Fruit fly (Drosophila melanogaster) whole organism, prepupa: ENCODE measurements around the gene SdhBL.
A peak's percentile ranks its signal among the peaks of the same experiment; 100 is the strongest.

Experiments
- CG1621 ChIP-seq: fragments of 200-800 bp; sonication (Bioruptor generic); optimal IDR thresholded peaks from 3 replicates; lab custom pipeline; 2018; ENCODE audit warnings: missing biosample characterization, mild to moderate bottlenecking, missing genetic modification characterization
- Hr4 ChIP-seq: fragments of 200-800 bp; sonication (Bioruptor generic); optimal IDR thresholded peaks from 3 replicates; lab custom pipeline; 2016; ENCODE audit warnings: missing biosample characterization, missing genetic modification characterization
- fd59A ChIP-seq: fragments of 200-800 bp; sonication (Bioruptor generic); optimal IDR thresholded peaks from 2 replicates; lab custom pipeline; 2017; ENCODE audit warnings: missing biosample characterization, mild to moderate bottlenecking, missing genetic modification characterization, missing genetic modification reagents
- lz ChIP-seq: fragments of 200-800 bp; sonication (Bioruptor generic); optimal IDR thresholded peaks from 3 replicates; lab custom pipeline; 2016; ENCODE audit warnings: missing biosample characterization, missing genetic modification characterization
- salr ChIP-seq, 2 experiments: fragments of 200-800 bp; sonication (Bioruptor generic); optimal IDR thresholded peaks; 3 replicates each; lab custom pipeline; 2016 to 2018; ENCODE audit warnings: missing biosample characterization in 2 of 2, missing genetic modification characterization in 2 of 2, mild to moderate bottlenecking in 1 of 2
- spab ChIP-seq: fragments of 200-800 bp; sonication (Bioruptor generic); optimal IDR thresholded peaks from 2 replicates; lab custom pipeline; 2017; ENCODE audit warnings: missing biosample characterization, mild to moderate bottlenecking, missing genetic modification characterization, missing genetic modification reagents
- svp ChIP-seq: fragments of 200-800 bp; sonication (Bioruptor generic); peaks from one replicate; lab custom pipeline; 2016; ENCODE audit warnings: missing biosample characterization, missing genetic modification characterization

- no peak for TF ChIP-seq salr (GFP tag; optimal IDR thresholded peaks at IDR 0.05; lab: Kevin White, UChicago)
- TF ChIP-seq CG1621 (tag; lab: Kevin White, UChicago), result no peak
- TF ChIP-seq Hr4, result no peak
- TF ChIP-seq lz (GFP tag; lab: Kevin White, UChicago), result no peak
- peak; percentile 61 for TF ChIP-seq svp (GFP tag; lab: Kevin White, UChicago)
- TF ChIP-seq fd59A (GFP tag; lab: Kevin White, UChicago), result no peak
- TF ChIP-seq spab (GFP tag; lab: Kevin White, UChicago), result no peak
Observed at dm6 chrX:18868142-18868541, 26.1 kb upstream of the SdhBL start.
